Worm (Caenorhabditis elegans): ENCODE data around the gene F11D5.1.

F11D5.1 gene

DNA sequence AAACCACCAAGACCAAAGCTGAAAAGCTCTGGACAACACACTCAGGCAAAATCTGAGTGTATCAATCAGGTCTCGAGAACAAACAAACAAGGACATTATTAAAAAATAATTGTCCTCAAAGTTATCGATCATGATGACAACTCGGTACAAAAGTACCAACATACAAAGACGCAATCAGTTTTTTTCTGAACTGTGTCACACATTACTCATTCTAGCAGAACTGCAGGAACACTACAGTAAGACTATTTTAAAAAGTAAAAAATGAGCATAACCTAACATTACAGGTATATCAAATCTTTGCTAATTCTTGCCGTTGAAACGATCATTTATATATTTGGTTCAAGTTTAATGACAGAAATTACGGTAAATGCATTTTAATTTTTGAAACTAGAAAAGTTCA, 36.7 kb upstream of the F11D5.1 start, which contains the start of gene K09C4.2:
Gene K09C4.2 (plus strand): TSS at position 301 of the 400 bp plus-strand sequence.
- no peak for TF ChIP-seq unc-62 (GFP tag; optimal IDR thresholded peaks at IDR 0.05)
- no peak for TF ChIP-seq nhr-11 (tag; optimal IDR thresholded peaks at IDR 0.05)
- no peak for TF ChIP-seq nhr-6 (tag; optimal IDR thresholded peaks at IDR 0.05)
- no peak for TF ChIP-seq unc-55 (GFP tag; optimal IDR thresholded peaks at IDR 0.05)
- TF ChIP-seq fos-1 (tag; optimal IDR thresholded peaks at IDR 0.05) = no peak
- TF ChIP-seq ztf-1 (GFP tag; conservative IDR thresholded peaks at IDR 0.05) = no peak
- TF ChIP-seq blmp-1 (tag; optimal IDR thresholded peaks at IDR 0.05; ENCODE audit: insufficient read depth) = no peak
- no peak for TF ChIP-seq ceh-82 (tag; optimal IDR thresholded peaks at IDR 0.05)

DNA sequence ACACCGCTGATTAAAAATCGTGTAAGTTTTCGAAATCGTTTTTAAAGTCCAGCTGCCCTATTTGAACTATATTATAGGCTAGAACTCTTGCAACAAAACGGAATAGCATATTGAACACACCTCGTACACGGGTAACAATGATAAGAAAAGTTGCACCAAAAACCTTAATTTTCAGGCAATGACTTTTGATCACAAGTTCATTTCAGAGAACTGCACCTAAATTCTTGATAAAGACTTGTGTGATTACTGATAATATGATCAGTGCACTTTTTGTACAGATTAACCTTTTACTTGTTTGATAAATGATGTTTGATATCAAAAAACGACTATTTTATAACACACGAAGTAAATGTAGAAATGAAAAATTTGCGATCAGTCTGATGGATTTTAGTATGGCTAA, 35.1 kb upstream of the F11D5.1 start:
- no peak for TF ChIP-seq mdl-1 (tag; optimal IDR thresholded peaks at IDR 0.05)
- no peak for TF ChIP-seq mab-5 (tag; optimal IDR thresholded peaks at IDR 0.05)
- TF ChIP-seq sma-9 (GFP tag; optimal IDR thresholded peaks at IDR 0.05) = peak; percentile 90
- no peak for TF ChIP-seq sma-9 (tag; optimal IDR thresholded peaks at IDR 0.05)
- no peak for TF ChIP-seq nhr-12 (tag; optimal IDR thresholded peaks at IDR 0.05)
- TF ChIP-seq mbf-1 (tag; optimal IDR thresholded peaks at IDR 0.05) = no peak
- peak; percentile 88 for TF ChIP-seq fos-1 (tag; optimal IDR thresholded peaks at IDR 0.05)
- TF ChIP-seq dmd-4 (tag; optimal IDR thresholded peaks at IDR 0.05) = no peak
- TF ChIP-seq lin-11 (tag; optimal IDR thresholded peaks at IDR 0.05) = no peak
- TF ChIP-seq gmeb-1 (tag; optimal IDR thresholded peaks at IDR 0.05) = peak; percentile 26
- no peak for TF ChIP-seq unc-55 (GFP tag; optimal IDR thresholded peaks at IDR 0.05)
- no peak for TF ChIP-seq ZK546.5 (tag; optimal IDR thresholded peaks at IDR 0.05)
- no peak for TF ChIP-seq nhr-10 (tag; optimal IDR thresholded peaks at IDR 0.05)
- TF ChIP-seq lin-39 (tag; optimal IDR thresholded peaks at IDR 0.05) = no peak

DNA sequence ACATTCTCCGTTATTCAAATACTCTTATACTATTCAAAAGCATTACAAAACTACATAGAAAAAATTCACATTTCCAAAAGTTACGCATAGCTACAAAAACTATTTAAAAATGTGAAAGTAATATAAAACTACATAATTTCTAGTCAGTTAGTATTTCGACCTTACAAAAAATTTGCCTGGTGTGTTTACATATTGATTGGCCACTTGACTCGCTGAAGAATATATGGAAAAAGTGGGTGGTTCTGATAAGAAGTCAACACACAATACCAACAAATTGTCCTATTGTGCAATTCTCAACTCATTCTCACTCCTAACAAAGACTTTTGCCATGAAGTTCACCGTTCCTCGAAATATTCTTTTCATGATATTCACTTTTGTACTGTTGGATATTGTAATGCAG, 34.3 kb upstream of the F11D5.1 start, which contains the start of gene K09C4.1:
Gene K09C4.1 (plus strand): TSS at position 301 of the 400 bp plus-strand sequence.
- TF ChIP-seq sem-4 (tag; optimal IDR thresholded peaks at IDR 0.05) (no peak), nhr-12 (tag; optimal IDR thresholded peaks at IDR 0.05) (no peak), dmd-4 (tag; optimal IDR thresholded peaks at IDR 0.05) (no peak), mdl-1 (tag; optimal IDR thresholded peaks at IDR 0.05) (no peak), nhr-77 (tag; optimal IDR thresholded peaks at IDR 0.05) (no peak), lin-11 (tag; optimal IDR thresholded peaks at IDR 0.05) (no peak), nhr-11 (tag; optimal IDR thresholded peaks at IDR 0.05) (no peak), blmp-1 (tag; optimal IDR thresholded peaks at IDR 0.05; ENCODE audit: insufficient read depth) (no peak), nhr-6 (tag; optimal IDR thresholded peaks at IDR 0.05) (no peak), nhr-237 (tag; optimal IDR thresholded peaks at IDR 0.05) (no peak)

DNA sequence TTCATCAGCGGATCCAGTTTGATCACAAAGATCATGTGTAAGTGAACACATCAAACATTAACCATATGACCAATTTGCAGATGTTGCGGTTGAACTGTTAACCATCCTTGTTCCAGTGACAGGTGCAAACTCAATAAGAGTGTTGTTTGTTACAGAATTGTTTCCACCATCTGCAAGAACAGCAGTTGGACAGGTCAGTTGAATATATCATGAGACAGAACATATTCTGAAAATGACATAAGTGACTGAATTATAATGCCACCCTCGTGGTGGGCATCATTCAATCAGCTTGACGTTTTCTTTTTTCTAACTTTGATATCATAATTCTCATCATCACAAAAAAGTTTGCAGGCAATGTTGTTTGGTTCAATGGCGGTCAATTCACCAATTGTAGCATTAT, 32.3 kb upstream of the F11D5.1 start:
- TF ChIP-seq ztf-1 (GFP tag; conservative IDR thresholded peaks at IDR 0.05) (no peak), nhr-10 (tag; optimal IDR thresholded peaks at IDR 0.05) (no peak), lin-11 (tag; optimal IDR thresholded peaks at IDR 0.05) (no peak), peb-1 (tag; optimal IDR thresholded peaks at IDR 0.05) (no peak), dmd-4 (tag; optimal IDR thresholded peaks at IDR 0.05) (no peak), nhr-77 (tag; optimal IDR thresholded peaks at IDR 0.05) (no peak), nhr-25 (tag; optimal IDR thresholded peaks at IDR 0.05) (no peak)

DNA sequence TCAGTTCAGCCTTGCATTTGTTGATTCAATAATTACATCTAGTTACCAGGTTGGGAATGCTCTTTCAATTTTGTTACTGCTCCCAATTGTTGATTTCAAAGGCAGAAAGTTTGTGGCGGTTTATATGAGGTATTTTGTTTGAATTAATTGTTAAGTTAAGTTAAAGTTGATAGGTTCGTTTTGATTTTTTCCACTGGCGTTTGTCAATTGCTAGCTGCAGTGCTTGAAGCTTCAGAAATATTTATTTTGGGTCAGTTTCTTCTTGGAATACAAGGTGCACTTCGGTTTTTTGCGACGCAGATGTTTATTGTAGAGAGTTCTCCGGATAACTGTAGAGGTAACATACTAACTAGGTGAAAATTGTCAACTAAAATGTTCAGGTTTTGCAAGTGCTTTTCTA, 31.2 kb upstream of the F11D5.1 start, which contains the start of gene F11D5.5:
Gene F11D5.5 (plus strand): TSS at position 301 of the 400 bp plus-strand sequence.
- no peak for TF ChIP-seq ceh-16 (tag; optimal IDR thresholded peaks at IDR 0.05)
- TF ChIP-seq lin-13 (GFP tag; optimal IDR thresholded peaks at IDR 0.05) = no peak
- TF ChIP-seq aly-2 (tag; optimal IDR thresholded peaks at IDR 0.05) = no peak
- TF ChIP-seq gmeb-1 (tag; optimal IDR thresholded peaks at IDR 0.05) = no peak
- TF ChIP-seq unc-39 (tag; optimal IDR thresholded peaks at IDR 0.05) = no peak
- no peak for TF ChIP-seq mdl-1 (tag; optimal IDR thresholded peaks at IDR 0.05)
- TF ChIP-seq ZK546.5 (tag; optimal IDR thresholded peaks at IDR 0.05) = no peak
- TF ChIP-seq fos-1 (tag; optimal IDR thresholded peaks at IDR 0.05) = no peak
- no peak for TF ChIP-seq ama-1 (optimal IDR thresholded peaks at IDR 0.05)
- no peak for TF ChIP-seq crh-2 (tag; optimal IDR thresholded peaks at IDR 0.05)
- no peak for TF ChIP-seq ztf-11 (tag; optimal IDR thresholded peaks at IDR 0.05)
- TF ChIP-seq peb-1 (tag; optimal IDR thresholded peaks at IDR 0.05) = no peak
- no peak for TF ChIP-seq nhr-25 (tag; optimal IDR thresholded peaks at IDR 0.05)
- no peak for TF ChIP-seq sma-9 (GFP tag; optimal IDR thresholded peaks at IDR 0.05)
- TF ChIP-seq sma-9 (tag; optimal IDR thresholded peaks at IDR 0.05) = no peak
- TF ChIP-seq blmp-1 (tag; optimal IDR thresholded peaks at IDR 0.05; ENCODE audit: insufficient read depth) = no peak

DNA sequence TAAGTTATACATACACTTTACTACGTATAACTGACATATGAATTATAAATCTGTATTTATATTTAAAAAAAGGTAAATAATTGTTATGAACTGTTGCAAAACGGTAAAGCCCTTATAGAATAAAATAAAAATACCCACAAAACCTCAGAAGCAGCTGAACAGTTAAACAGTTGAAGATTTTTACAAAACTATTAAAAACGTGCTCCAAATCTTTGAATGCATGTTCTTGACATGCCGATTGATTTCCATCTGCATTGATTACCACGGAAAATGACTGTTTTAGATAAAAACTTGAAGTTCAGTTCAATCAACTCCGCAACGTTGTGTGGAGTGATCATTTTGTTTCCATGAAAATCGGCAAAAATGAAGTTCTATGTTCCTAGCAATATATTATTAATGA, 28.9 kb upstream of the F11D5.1 start, which contains the start of gene F11D5.7:
Gene F11D5.7 (plus strand): TSS at position 301 of the 400 bp plus-strand sequence.
- TF ChIP-seq nhr-6 (tag; optimal IDR thresholded peaks at IDR 0.05) (no peak), nhr-11 (tag; optimal IDR thresholded peaks at IDR 0.05) (no peak), egl-27 (tag; optimal IDR thresholded peaks at IDR 0.05) (no peak), elt-3 (tag; optimal IDR thresholded peaks at IDR 0.05) (no peak), skn-1 (tag; optimal IDR thresholded peaks at IDR 0.05) (no peak)
